Fruit fly (Drosophila melanogaster) whole organism, wandering third instar larva: Measurements from ENCODE around the gene Nepl18.

Experiments used
- CG32264 ChIP-seq: fragments of 200-800 bp; sonication (Bioruptor generic); optimal IDR thresholded peaks from 2 replicates; lab custom pipeline; 2016; ENCODE audit warnings: missing biosample characterization, missing genetic modification characterization
- CG9705 ChIP-seq: fragments of 200-800 bp; sonication (Bioruptor generic); optimal IDR thresholded peaks from 2 replicates; lab custom pipeline; 2018; ENCODE audit warnings: missing biosample characterization, mild to moderate bottlenecking, missing genetic modification characterization
- CrebA ChIP-seq: fragments of 200-800 bp; sonication (Bioruptor generic); optimal IDR thresholded peaks from 2 replicates; lab custom pipeline; 2016; ENCODE audit warnings: missing biosample characterization, mild to moderate bottlenecking, missing genetic modification characterization, borderline replicate concordance
- Dfd ChIP-seq: fragments of >200 bp; optimal IDR thresholded peaks from 2 replicates; lab custom pipeline; 2017; ENCODE audit warnings: missing biosample characterization, missing genetic modification characterization
- Dif ChIP-seq: fragments of 200-275, 200-300 bp; sonication (Bioruptor generic); optimal IDR thresholded peaks from 2 replicates; lab custom pipeline; 2018; ENCODE audit warnings: missing biosample characterization, missing genetic modification characterization; ENCODE audit not compliant: partially characterized antibody
- GATAd ChIP-seq: sonication (Bioruptor generic); optimal IDR thresholded peaks from 2 replicates; lab custom pipeline; 2016; ENCODE audit warnings: missing biosample characterization, missing genetic modification characterization
- HLH106 ChIP-seq: fragments of 200-800 bp; optimal IDR thresholded peaks from 3 replicates; lab custom pipeline; 2019; ENCODE audit warnings: missing biosample characterization, mild to moderate bottlenecking, missing genetic modification characterization, moderate library complexity
- Hnf4 ChIP-seq: fragments of 200-800 bp; sonication (Bioruptor generic); optimal IDR thresholded peaks from 2 replicates; lab custom pipeline; 2016; ENCODE audit warnings: missing biosample characterization, mild to moderate bottlenecking, missing genetic modification characterization
- Hr78 ChIP-seq: fragments of >200 bp; optimal IDR thresholded peaks from 2 replicates; lab custom pipeline; 2017; ENCODE audit warnings: missing biosample characterization, missing genetic modification characterization
- Hr83 ChIP-seq: fragments of 200-300 bp; sonication (Bioruptor generic); optimal IDR thresholded peaks from 2 replicates; lab custom pipeline; 2016; ENCODE audit warnings: missing biosample characterization, mild to moderate bottlenecking, missing genetic modification characterization, moderate library complexity; ENCODE audit not compliant: poor library complexity, severe bottlenecking
- Jra ChIP-seq: sonication (Bioruptor generic); optimal IDR thresholded peaks from 2 replicates; lab custom pipeline; 2016; ENCODE audit warnings: missing biosample characterization, missing genetic modification characterization
- Mio ChIP-seq: sonication (Bioruptor generic); optimal IDR thresholded peaks from 2 replicates; lab custom pipeline; 2016; ENCODE audit warnings: missing biosample characterization, missing genetic modification characterization
- Myc ChIP-seq: fragments of >200 bp; optimal IDR thresholded peaks from 2 replicates; lab custom pipeline; 2017
- N ChIP-seq: fragments of >200 bp; optimal IDR thresholded peaks from 2 replicates; lab custom pipeline; 2018; ENCODE audit warnings: missing biosample characterization, missing external identifiers, missing genetic modification characterization
- OdsH ChIP-seq: fragments of 200-800 bp; sonication (Bioruptor generic); optimal IDR thresholded peaks from 2 replicates; lab custom pipeline; 2016; ENCODE audit warnings: missing biosample characterization, mild to moderate bottlenecking, missing genetic modification characterization
- Rel ChIP-seq, 2 experiments: fragments of 200-800 bp; sonication (Bioruptor generic) in 1 of 2; optimal IDR thresholded peaks; 2 replicates in 1 of 2; 3 replicates in 1 of 2; lab custom pipeline; 2016 to 2019; ENCODE audit warnings: mild to moderate bottlenecking in 2 of 2, missing biosample characterization in 2 of 2, missing genetic modification characterization in 2 of 2, moderate library complexity in 1 of 2
- Sp1 ChIP-seq: fragments of 200-800 bp; sonication (Bioruptor generic); optimal IDR thresholded peaks from 3 replicates; lab custom pipeline; 2019; ENCODE audit warnings: missing biosample characterization, mild to moderate bottlenecking, missing genetic modification characterization, moderate library complexity
- Vsx2 ChIP-seq: fragments of 200-300, 225-300 bp; sonication (Bioruptor generic); optimal IDR thresholded peaks from 2 replicates; lab custom pipeline; 2018; ENCODE audit warnings: missing biosample characterization, missing genetic modification characterization; ENCODE audit not compliant: partially characterized antibody
- br ChIP-seq: fragments of 200-800 bp; sonication (Bioruptor generic); optimal IDR thresholded peaks from 2 replicates; lab custom pipeline; 2016; ENCODE audit warnings: missing biosample characterization, missing genetic modification characterization
- dl ChIP-seq, 2 experiments: fragments of 175-275, 200-275 bp in 1 of 2; fragments of 200-275 bp in 1 of 2; sonication (Bioruptor generic); optimal IDR thresholded peaks; lab custom pipeline; 2018; ENCODE audit warnings: mild to moderate bottlenecking in 2 of 2, missing biosample characterization in 2 of 2, missing genetic modification characterization in 2 of 2, moderate library complexity in 2 of 2; ENCODE audit not compliant: partially characterized antibody in 2 of 2, insufficient read depth in 1 of 2
- dmrt93B ChIP-seq: fragments of 200-800 bp; sonication (Bioruptor generic); optimal IDR thresholded peaks from 2 replicates; lab custom pipeline; 2018; ENCODE audit warnings: missing biosample characterization, mild to moderate bottlenecking, missing genetic modification characterization
- dsf ChIP-seq: sonication (Bioruptor generic); optimal IDR thresholded peaks from 2 replicates; lab custom pipeline; 2016; ENCODE audit warnings: missing biosample characterization, missing genetic modification characterization, borderline replicate concordance
- ey ChIP-seq: fragments of 200-800 bp; sonication (Bioruptor generic); optimal IDR thresholded peaks from 2 replicates; lab custom pipeline; 2016; ENCODE audit warnings: missing biosample characterization, missing genetic modification characterization
- foxo ChIP-seq, 2 experiments: fragments of 200-800 bp; sonication (Bioruptor generic); optimal IDR thresholded peaks; 2 replicates in 1 of 2; 3 replicates in 1 of 2; lab custom pipeline; 2016 to 2017; ENCODE audit warnings: missing biosample characterization in 2 of 2, missing genetic modification characterization in 2 of 2
- fru ChIP-seq: fragments of 200-800 bp; sonication (Bioruptor generic); optimal IDR thresholded peaks from 3 replicates; lab custom pipeline; 2016; ENCODE audit warnings: missing biosample characterization, mild to moderate bottlenecking, missing genetic modification characterization
- h ChIP-seq: fragments of 200-800 bp; sonication (Bioruptor generic); optimal IDR thresholded peaks from 3 replicates; lab custom pipeline; 2016; ENCODE audit warnings: missing biosample characterization, mild to moderate bottlenecking, missing genetic modification characterization
- jim ChIP-seq: fragments of 175-275, 200-325 bp; sonication (Bioruptor generic); optimal IDR thresholded peaks from 2 replicates; lab custom pipeline; 2016; ENCODE audit warnings: missing biosample characterization, mild to moderate bottlenecking, missing genetic modification characterization
- pan ChIP-seq: fragments of >200 bp; optimal IDR thresholded peaks from 2 replicates; lab custom pipeline; 2017
- psq ChIP-seq: fragments of 200-800 bp; sonication (Bioruptor generic); optimal IDR thresholded peaks from 3 replicates; lab custom pipeline; 2017; ENCODE audit warnings: missing biosample characterization, mild to moderate bottlenecking, missing genetic modification characterization, moderate library complexity
- rgr ChIP-seq: fragments of 200-800 bp; sonication (Bioruptor generic); optimal IDR thresholded peaks from 3 replicates; lab custom pipeline; 2016; ENCODE audit warnings: missing biosample characterization, mild to moderate bottlenecking, missing genetic modification characterization
- sage ChIP-seq: fragments of 200-800 bp; sonication (Bioruptor generic); optimal IDR thresholded peaks from 2 replicates; lab custom pipeline; 2016; ENCODE audit warnings: missing biosample characterization, mild to moderate bottlenecking, missing genetic modification characterization
- sv ChIP-seq: fragments of 200-800 bp; sonication (Bioruptor generic); optimal IDR thresholded peaks from 3 replicates; lab custom pipeline; 2016; ENCODE audit warnings: missing biosample characterization, missing genetic modification characterization
- usp ChIP-seq: fragments of >200 bp; optimal IDR thresholded peaks from 2 replicates; lab custom pipeline; 2017; ENCODE audit warnings: missing biosample characterization, missing genetic modification characterization
- woc ChIP-seq: sonication (Bioruptor generic); optimal IDR thresholded peaks from 2 replicates; lab custom pipeline; 2016; ENCODE audit warnings: missing biosample characterization, mild to moderate bottlenecking, missing genetic modification characterization

Nepl18 gene

DNA sequence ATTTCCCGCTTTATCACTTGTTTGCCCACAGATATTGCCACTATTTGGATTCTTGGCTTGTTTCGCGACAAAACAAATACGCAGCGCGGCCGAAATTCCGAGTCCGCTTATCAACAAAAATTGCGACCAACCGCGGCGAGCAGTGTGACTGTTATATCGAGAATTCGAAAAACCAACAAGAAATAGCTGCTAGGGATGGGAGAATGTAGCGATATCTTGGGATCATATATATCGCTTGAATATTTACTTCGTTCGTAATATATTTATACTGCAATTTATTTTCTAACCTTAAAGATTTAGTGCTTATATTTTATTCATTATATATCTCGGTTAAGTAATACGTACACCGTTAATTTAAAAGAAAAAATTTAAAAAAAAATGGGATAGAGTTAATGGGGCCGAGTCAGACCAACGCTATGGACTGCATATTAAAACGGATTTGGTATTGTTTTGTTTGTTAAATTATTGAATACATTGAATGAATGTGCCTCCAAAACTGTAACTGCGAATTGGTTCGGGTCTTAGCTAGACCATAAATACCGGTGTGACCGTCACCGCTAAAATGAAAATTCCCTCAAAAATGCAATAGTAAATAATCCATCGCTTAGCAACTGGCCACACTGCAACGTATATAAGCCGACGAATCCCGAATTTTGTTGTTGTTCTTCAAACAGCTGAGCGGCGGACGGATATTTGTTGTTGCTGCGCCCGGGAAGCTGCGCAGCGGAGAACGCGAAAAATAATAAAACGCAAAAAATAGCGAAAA lies 30.6 kb upstream of the Nepl18 start, which contains the start of the genes Apc and spg:
TSS of gene Apc (minus strand) at position 138 of the 766 bp plus-strand sequence.
TSS of gene spg (plus strand) at position 660 of the 766 bp plus-strand sequence.
- no peak for TF ChIP-seq Vsx2 (GFP tag; lab: Kevin White, UChicago)
- TF ChIP-seq Hr78 (GFP tag; lab: Kevin White, UChicago): no peak
- TF ChIP-seq h: peak; percentile 48
- peak; percentile 77 for TF ChIP-seq Myc (lab: Kevin White, UChicago)
- TF ChIP-seq woc (GFP tag; lab: Kevin White, UChicago): peak; percentile 16
- TF ChIP-seq OdsH (GFP tag; lab: Kevin White, UChicago): peak; percentile 47
- peak; percentile 24 for TF ChIP-seq fru (GFP tag; lab: Kevin White, UChicago)
- no peak for TF ChIP-seq Hnf4 (GFP tag; lab: Kevin White, UChicago)
- TF ChIP-seq Jra (GFP tag; lab: Kevin White, UChicago): no peak
- TF ChIP-seq jim: peak; percentile 9
- TF ChIP-seq Sp1 (GFP tag; lab: Kevin White, UChicago): peak; percentile 41
- no peak for TF ChIP-seq sv (GFP tag; lab: Kevin White, UChicago)
- no peak for TF ChIP-seq CG32264
- TF ChIP-seq br: peak; percentile 50
- no peak for TF ChIP-seq dmrt93B (GFP tag; lab: Kevin White, UChicago)
- peak; percentile 18 for TF ChIP-seq Dif (GFP tag; lab: Kevin White, UChicago)
- peak in 1 of 2 experiments; percentile 4 for TF ChIP-seq foxo (GFP tag; optimal IDR thresholded peaks at IDR 0.05; lab: Kevin White, UChicago)
- TF ChIP-seq rgr (GFP tag; lab: Kevin White, UChicago): peak; percentile 25
- peak; percentile 8 for TF ChIP-seq sage (GFP tag; lab: Kevin White, UChicago)
- TF ChIP-seq Dfd (GFP tag; lab: Kevin White, UChicago): no peak
- TF ChIP-seq psq (GFP tag; lab: Kevin White, UChicago): peak; percentile 5
- peak; percentile 16 for TF ChIP-seq Hr83 (GFP tag; lab: Kevin White, UChicago)
- TF ChIP-seq ey (GFP tag; lab: Kevin White, UChicago): peak; percentile 14
- TF ChIP-seq HLH106 (tag; lab: Kevin White, UChicago): peak; percentile 39
- no peak for TF ChIP-seq dsf

dm6 chr3R:28845377-28845876 lies 30.0 kb upstream of the Nepl18 start:
- TF ChIP-seq psq (GFP tag; lab: Kevin White, UChicago) (no peak), Rel (GFP tag; optimal IDR thresholded peaks at IDR 0.05; lab: Kevin White, UChicago) (no peak), Rel (tag; optimal IDR thresholded peaks at IDR 0.05; lab: Kevin White, UChicago) (peak; percentile 98)

DNA sequence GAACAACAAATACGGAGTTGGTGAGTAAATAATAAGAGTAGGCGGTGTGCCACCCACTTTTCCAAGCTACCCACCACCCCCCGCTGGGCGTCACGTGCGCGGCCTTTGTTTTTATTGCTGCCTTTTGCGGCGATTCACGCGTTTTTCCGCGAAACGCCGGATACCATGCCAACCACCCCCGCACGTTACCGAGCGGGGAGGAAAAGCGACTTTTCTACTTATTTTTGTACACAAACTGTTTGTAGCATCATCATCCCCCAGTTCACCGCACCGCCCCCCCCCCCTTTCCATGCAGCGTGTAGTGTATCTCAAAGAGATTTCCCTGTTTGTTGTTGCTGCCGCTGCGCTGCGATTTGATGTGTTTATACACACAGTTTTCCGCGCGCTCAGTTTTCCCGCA lies 29.4 kb upstream of the Nepl18 start:
- TF ChIP-seq Mio (no peak), Hr83 (GFP tag; lab: Kevin White, UChicago) (no peak), CrebA (GFP tag; lab: Kevin White, UChicago) (no peak), pan (lab: Kevin White, UChicago) (no peak), Myc (lab: Kevin White, UChicago) (no peak), woc (GFP tag; lab: Kevin White, UChicago) (no peak), sage (GFP tag; lab: Kevin White, UChicago) (no peak), Vsx2 (GFP tag; lab: Kevin White, UChicago) (no peak), dmrt93B (GFP tag; lab: Kevin White, UChicago) (no peak), ey (GFP tag; lab: Kevin White, UChicago) (no peak), Sp1 (GFP tag; lab: Kevin White, UChicago) (no peak), GATAd (GFP tag; lab: Kevin White, UChicago) (no peak), rgr (GFP tag; lab: Kevin White, UChicago) (no peak), sv (GFP tag; lab: Kevin White, UChicago) (no peak), usp (GFP tag; lab: Kevin White, UChicago) (no peak), Hr78 (GFP tag; lab: Kevin White, UChicago) (no peak), CG9705 (GFP tag; lab: Kevin White, UChicago) (no peak), dl (GFP tag; optimal IDR thresholded peaks at IDR 0.05; lab: Kevin White, UChicago; ENCODE audit: insufficient read depth in 1 of 2, partially characterized antibody in 2 of 2) (no peak), jim (no peak), N (no peak)
